Worm (Caenorhabditis elegans): ENCODE results near the gene F55H2.7.

DNA sequence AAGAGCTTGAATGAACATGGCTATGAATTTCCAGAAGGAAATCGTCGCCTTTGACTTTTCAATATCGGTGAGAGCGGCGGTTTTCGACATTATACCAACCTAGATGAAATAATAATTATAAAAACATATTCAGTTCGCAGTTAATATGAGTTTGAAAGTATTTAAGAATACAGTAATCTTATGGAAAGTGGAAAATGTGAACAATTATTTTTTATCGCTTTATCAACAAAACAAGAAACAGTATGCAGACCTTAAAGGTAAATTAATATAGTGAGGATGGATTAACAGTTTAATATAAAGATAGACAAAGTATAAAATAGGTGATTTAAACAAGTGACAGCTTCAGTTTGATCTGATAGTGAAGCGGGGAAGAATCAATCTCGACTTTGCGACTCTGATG is 42.4 kb upstream of the F55H2.7 start, which contains the start of gene C48B4.6:
- TF ChIP-seq him-1 (tag; optimal IDR thresholded peaks at IDR 0.05) (no peak), dao-5 (tag; optimal IDR thresholded peaks at IDR 0.05) (no peak)
